Worm (Caenorhabditis elegans): ENCODE data around the gene Y46E12A.3.

- TF ChIP-seq nhr-12 (tag; optimal IDR thresholded peaks at IDR 0.05) (no peak), aly-2 (tag; optimal IDR thresholded peaks at IDR 0.05) (no peak), ama-1 (optimal IDR thresholded peaks at IDR 0.05) (no peak), ZK546.5 (tag; optimal IDR thresholded peaks at IDR 0.05) (no peak), nhr-76 (tag; optimal IDR thresholded peaks at IDR 0.05) (no peak), mdl-1 (tag; optimal IDR thresholded peaks at IDR 0.05) (no peak), snpc-4 (tag; optimal IDR thresholded peaks at IDR 0.05) (no peak), ztf-4 (tag; optimal IDR thresholded peaks at IDR 0.05) (no peak), ceh-16 (tag; optimal IDR thresholded peaks at IDR 0.05) (no peak), ztf-11 (tag; optimal IDR thresholded peaks at IDR 0.05) (no peak), nhr-23 (tag; optimal IDR thresholded peaks at IDR 0.05) (no peak), zag-1 (tag; optimal IDR thresholded peaks at IDR 0.05) (no peak)
Measured at ce11 chrIII:1777969-1778368, 23.2 kb upstream of the Y46E12A.3 start, which contains the start of gene Y39A3CL.4.
